Worm (Caenorhabditis elegans) whole organism, mixed stage, embryonic: ENCODE results near the gene oac-3.

ENCODE experiments used
- blmp-1 ChIP-seq: fragments of 150-350 bp; optimal IDR thresholded peaks from 2 replicates; lab custom pipeline; 2014; ENCODE audit warnings: missing biosample characterization, missing genetic modification characterization
- ceh-43 ChIP-seq: fragments of 200-800 bp; sonication (Bioruptor generic); optimal IDR thresholded peaks from 2 replicates; lab custom pipeline; 2018; ENCODE audit warnings: mild to moderate bottlenecking, missing genetic modification characterization, moderate library complexity, missing compliant biosample characterization
- ces-1 ChIP-seq: fragments of 150-350 bp; optimal IDR thresholded peaks from 2 replicates; lab custom pipeline; 2014; ENCODE audit warnings: missing biosample characterization, missing genetic modification reagents, missing genetic modification characterization
- elt-1 ChIP-seq: sonication (generic microtip); optimal IDR thresholded peaks from 2 replicates; lab custom pipeline; 2017; ENCODE audit warnings: missing genetic modification characterization, mild to moderate bottlenecking, missing compliant biosample characterization, antibody characterized with exemption, moderate library complexity, borderline replicate concordance; ENCODE audit not compliant: insufficient read depth
- flh-1 ChIP-seq: fragments of 200-800 bp; sonication (Bioruptor generic); optimal IDR thresholded peaks from 2 replicates; lab custom pipeline; 2018; ENCODE audit warnings: mild to moderate bottlenecking, missing genetic modification characterization, moderate library complexity, missing compliant biosample characterization
- mls-2 ChIP-seq: sonication (generic microtip); optimal IDR thresholded peaks from 2 replicates; lab custom pipeline; 2016; ENCODE audit warnings: mild to moderate bottlenecking, missing genetic modification characterization, moderate library complexity, missing compliant biosample characterization
- nhr-237 ChIP-seq: fragments of 150-350 bp; optimal IDR thresholded peaks from 2 replicates; lab custom pipeline; 2014; ENCODE audit warnings: missing biosample characterization, missing genetic modification characterization
- snpc-4 ChIP-seq: fragments of 150-350 bp; optimal IDR thresholded peaks from 2 replicates; lab custom pipeline; 2014; ENCODE audit warnings: missing biosample characterization, missing genetic modification characterization
- unc-39 ChIP-seq: fragments of 150-350 bp; optimal IDR thresholded peaks from 2 replicates; lab custom pipeline; 2014; ENCODE audit warnings: missing biosample characterization, missing genetic modification characterization

DNA sequence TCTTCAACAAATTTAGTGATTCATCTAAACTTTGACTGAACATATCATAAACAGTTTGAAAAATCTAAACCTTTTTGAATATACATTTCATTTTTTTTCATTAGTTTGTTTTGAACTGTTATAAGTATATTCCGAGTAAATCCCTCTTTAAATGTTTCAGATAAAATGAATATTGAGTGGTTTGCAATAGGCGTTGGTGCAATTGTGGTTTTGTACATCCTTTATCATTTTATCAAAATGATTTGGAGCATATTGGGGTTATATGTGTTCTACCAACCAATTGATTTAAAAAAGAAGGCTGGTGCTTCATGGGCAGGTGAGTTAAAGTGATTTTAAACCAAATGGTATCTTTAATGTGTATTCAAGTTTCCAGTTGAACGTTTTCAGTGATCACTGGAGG, 5.1 kb downstream of the oac-3 start, which contains the start of gene stdh-3:
- TF ChIP-seq snpc-4 (tag; lab: Kevin White, UChicago), result no peak
- TF ChIP-seq nhr-237 (tag; lab: Kevin White, UChicago), result no peak
- TF ChIP-seq blmp-1, result no peak
- TF ChIP-seq flh-1, result no peak
- no peak for TF ChIP-seq mls-2
- no peak for TF ChIP-seq ceh-43 (GFP tag; lab: Kevin White, UChicago)
- no peak for TF ChIP-seq unc-39 (tag; lab: Kevin White, UChicago)
- TF ChIP-seq ces-1, result no peak
- no peak for TF ChIP-seq elt-1 (tag; lab: Kevin White, UChicago)
